Worm (Caenorhabditis elegans): ENCODE data around the gene C53D6.11.

C53D6.11 gene

DNA sequence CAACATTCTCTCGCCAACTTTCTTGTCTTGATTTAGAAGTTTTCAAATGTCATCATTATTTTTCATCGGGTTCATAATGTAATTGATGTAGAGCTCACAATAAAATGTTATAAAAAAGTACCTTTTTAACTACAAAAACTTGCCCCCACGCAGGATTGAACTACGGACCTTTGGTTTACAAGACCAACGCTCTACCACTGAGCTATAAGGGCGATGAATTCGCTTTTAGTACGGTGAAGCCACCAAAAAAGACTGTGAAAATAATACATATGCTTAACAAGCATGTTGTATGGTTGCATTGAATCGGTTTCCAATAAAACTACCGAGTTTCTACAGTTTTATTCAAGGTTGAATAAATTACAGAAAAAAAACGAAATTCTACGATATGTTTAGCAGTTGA, 9.7 kb upstream of the C53D6.11 start:
- TF ChIP-seq B0310.2 (tag; optimal IDR thresholded peaks at IDR 0.05), result no peak
- TF ChIP-seq flt-1 (GFP tag; IDR thresholded peaks at IDR 0.05), result no peak
- no peak for TF ChIP-seq sea-1 (GFP tag; conservative IDR thresholded peaks at IDR 0.05)

DNA sequence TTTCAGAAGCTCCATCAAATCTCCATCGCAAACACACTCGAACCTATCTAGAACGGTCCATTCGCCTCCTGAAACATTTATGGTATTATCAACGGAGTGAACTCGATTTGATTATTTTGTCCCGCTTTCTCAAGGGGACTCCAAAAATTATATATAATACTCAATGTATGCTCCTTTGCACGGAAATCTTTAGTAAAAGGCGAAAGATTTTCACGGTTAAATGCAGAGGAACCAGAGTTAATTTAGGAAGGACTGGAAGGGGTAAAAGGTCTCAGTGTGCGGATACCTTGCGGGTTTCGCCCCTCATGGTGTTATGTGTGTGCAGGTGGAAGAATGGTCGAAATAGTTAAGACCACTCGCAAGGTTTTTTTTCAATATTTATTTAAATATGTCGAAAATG, 9.2 kb upstream of the C53D6.11 start:
- no peak for TF ChIP-seq aly-1 (tag; optimal IDR thresholded peaks at IDR 0.05)
- TF ChIP-seq tbx-11 (GFP tag; IDR thresholded peaks at IDR 0.05), result no peak
- no peak for TF ChIP-seq hmbx-1 (tag; optimal IDR thresholded peaks at IDR 0.05)
- TF ChIP-seq flt-1 (GFP tag; IDR thresholded peaks at IDR 0.05), result no peak
- no peak for TF ChIP-seq ets-7 (tag; optimal IDR thresholded peaks at IDR 0.05)
- TF ChIP-seq ceh-36 (tag; optimal IDR thresholded peaks at IDR 0.05), result no peak
- TF ChIP-seq tra-4 (tag; optimal IDR thresholded peaks at IDR 0.05), result no peak
- TF ChIP-seq hnd-1 (tag; optimal IDR thresholded peaks at IDR 0.05), result no peak
- no peak for TF ChIP-seq F13C5.2 (tag; optimal IDR thresholded peaks at IDR 0.05)
- no peak for TF ChIP-seq B0310.2 (tag; optimal IDR thresholded peaks at IDR 0.05)
- no peak for TF ChIP-seq hmg-4 (GFP tag; optimal IDR thresholded peaks at IDR 0.05)
- TF ChIP-seq tbx-37 (GFP tag; conservative IDR thresholded peaks at IDR 0.05), result no peak
- TF ChIP-seq sea-1 (GFP tag; conservative IDR thresholded peaks at IDR 0.05), result no peak
- no peak for TF ChIP-seq ceh-13 (GFP tag; optimal IDR thresholded peaks at IDR 0.05)
- no peak for TF ChIP-seq scrt-1 (GFP tag; IDR thresholded peaks at IDR 0.05)
- no peak for TF ChIP-seq ama-1 (optimal IDR thresholded peaks at IDR 0.05)
- TF ChIP-seq pes-1 (GFP tag; IDR thresholded peaks at IDR 0.05), result no peak

DNA sequence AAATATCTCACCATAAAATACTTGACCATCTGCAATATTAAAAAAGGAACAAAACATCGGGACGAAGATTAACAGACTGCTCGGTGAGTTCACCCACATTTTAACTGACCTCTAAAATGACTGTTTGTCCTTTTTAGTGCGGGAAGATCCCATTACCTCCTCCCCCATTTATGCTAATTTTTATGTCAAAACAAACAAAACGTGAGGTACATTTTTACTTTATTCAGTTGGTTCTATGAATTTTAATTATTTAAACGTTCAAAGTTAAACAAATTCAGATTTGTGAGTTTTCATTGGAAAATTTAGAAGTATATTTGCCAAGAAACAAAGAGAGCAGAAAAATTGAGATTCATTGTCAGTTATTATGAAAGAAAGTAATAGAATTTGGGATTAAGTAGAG, 7.7 kb upstream of the C53D6.11 start, which contains the start of gene C53D6.8:
TSS of gene C53D6.8 (minus strand) at position 101 of the 400 bp plus-strand sequence.
- no peak for TF ChIP-seq pes-1 (GFP tag; IDR thresholded peaks at IDR 0.05)
- TF ChIP-seq scrt-1 (GFP tag; IDR thresholded peaks at IDR 0.05), result no peak
- no peak for TF ChIP-seq aly-1 (tag; optimal IDR thresholded peaks at IDR 0.05)
- TF ChIP-seq tbx-11 (GFP tag; IDR thresholded peaks at IDR 0.05), result no peak
- no peak for TF ChIP-seq ama-1 (optimal IDR thresholded peaks at IDR 0.05)
- TF ChIP-seq hmbx-1 (tag; optimal IDR thresholded peaks at IDR 0.05), result no peak
- no peak for TF ChIP-seq ceh-13 (GFP tag; optimal IDR thresholded peaks at IDR 0.05)
- TF ChIP-seq F13C5.2 (tag; optimal IDR thresholded peaks at IDR 0.05), result no peak
- TF ChIP-seq hmg-4 (GFP tag; optimal IDR thresholded peaks at IDR 0.05), result no peak
- no peak for TF ChIP-seq tbx-37 (GFP tag; conservative IDR thresholded peaks at IDR 0.05)
- no peak for TF ChIP-seq ceh-36 (tag; optimal IDR thresholded peaks at IDR 0.05)
- TF ChIP-seq hnd-1 (tag; optimal IDR thresholded peaks at IDR 0.05), result no peak
- no peak for TF ChIP-seq tra-4 (tag; optimal IDR thresholded peaks at IDR 0.05)
- TF ChIP-seq sea-1 (GFP tag; conservative IDR thresholded peaks at IDR 0.05), result no peak
- no peak for TF ChIP-seq B0310.2 (tag; optimal IDR thresholded peaks at IDR 0.05)
- TF ChIP-seq ets-7 (tag; optimal IDR thresholded peaks at IDR 0.05), result no peak

DNA sequence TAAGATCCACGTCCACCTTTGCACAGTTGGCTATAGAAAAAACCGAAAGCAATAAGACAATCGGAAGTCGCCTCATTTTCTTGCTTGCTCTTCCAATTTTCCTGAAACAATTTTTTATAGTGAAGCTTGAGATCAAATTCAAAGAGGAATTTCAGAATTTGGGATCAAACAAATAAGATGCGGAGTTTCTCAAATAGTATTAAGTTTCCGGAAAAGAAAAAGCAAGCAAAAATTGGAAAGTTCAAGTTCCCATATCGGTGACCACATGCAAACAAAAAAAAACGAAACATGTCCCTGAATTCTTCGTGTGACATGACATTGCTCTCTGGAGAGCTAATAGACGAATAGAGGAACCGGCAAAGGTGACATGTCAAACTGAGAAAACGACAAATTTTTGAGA, 5.1 kb upstream of the C53D6.11 start, which contains the start of gene unc-129:
TSS of gene unc-129 (minus strand) at position 101 of the 400 bp plus-strand sequence.
- TF ChIP-seq sea-1 (GFP tag; conservative IDR thresholded peaks at IDR 0.05) (no peak), tra-4 (tag; optimal IDR thresholded peaks at IDR 0.05) (no peak), hnd-1 (tag; optimal IDR thresholded peaks at IDR 0.05) (no peak), pes-1 (GFP tag; IDR thresholded peaks at IDR 0.05) (no peak), tbx-11 (GFP tag; IDR thresholded peaks at IDR 0.05) (no peak), aly-1 (tag; optimal IDR thresholded peaks at IDR 0.05) (no peak), F13C5.2 (tag; optimal IDR thresholded peaks at IDR 0.05) (no peak), ceh-36 (tag; optimal IDR thresholded peaks at IDR 0.05) (no peak), flt-1 (GFP tag; IDR thresholded peaks at IDR 0.05) (no peak), ceh-13 (GFP tag; optimal IDR thresholded peaks at IDR 0.05) (no peak), scrt-1 (GFP tag; IDR thresholded peaks at IDR 0.05) (no peak), B0310.2 (tag; optimal IDR thresholded peaks at IDR 0.05) (no peak), hmg-4 (GFP tag; optimal IDR thresholded peaks at IDR 0.05) (no peak), ets-7 (tag; optimal IDR thresholded peaks at IDR 0.05) (no peak)

DNA sequence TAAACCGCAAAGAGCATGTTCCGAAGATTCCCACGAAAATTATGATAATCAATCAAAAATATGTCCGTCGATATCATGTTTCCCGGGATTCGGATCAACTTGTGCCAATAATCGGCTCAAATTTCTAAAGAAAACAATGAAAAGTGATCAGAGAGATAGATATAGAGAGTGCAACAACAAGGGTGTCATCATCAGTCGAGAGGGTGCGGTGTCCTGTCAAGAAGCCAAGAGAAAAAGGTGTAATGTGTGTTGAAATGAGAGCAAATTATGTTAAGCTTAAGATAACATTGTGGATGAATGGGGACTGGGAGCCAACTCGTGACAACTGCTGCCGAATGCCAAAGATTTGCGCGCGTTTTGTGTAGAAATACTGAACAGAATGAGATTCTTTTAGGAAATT, 2.4 kb upstream of the C53D6.11 start:
- TF ChIP-seq hmbx-1 (tag; optimal IDR thresholded peaks at IDR 0.05), result no peak
- no peak for TF ChIP-seq flt-1 (GFP tag; IDR thresholded peaks at IDR 0.05)
- no peak for TF ChIP-seq ceh-13 (GFP tag; optimal IDR thresholded peaks at IDR 0.05)
- no peak for TF ChIP-seq hnd-1 (tag; optimal IDR thresholded peaks at IDR 0.05)
- no peak for TF ChIP-seq sea-1 (GFP tag; conservative IDR thresholded peaks at IDR 0.05)
- no peak for TF ChIP-seq tbx-11 (GFP tag; IDR thresholded peaks at IDR 0.05)
- no peak for TF ChIP-seq B0310.2 (tag; optimal IDR thresholded peaks at IDR 0.05)
- no peak for TF ChIP-seq tra-4 (tag; optimal IDR thresholded peaks at IDR 0.05)
- TF ChIP-seq ama-1 (optimal IDR thresholded peaks at IDR 0.05), result no peak
- no peak for TF ChIP-seq tbx-37 (GFP tag; conservative IDR thresholded peaks at IDR 0.05)
- TF ChIP-seq ets-7 (tag; optimal IDR thresholded peaks at IDR 0.05), result no peak
- TF ChIP-seq ceh-36 (tag; optimal IDR thresholded peaks at IDR 0.05), result no peak
- no peak for TF ChIP-seq pes-1 (GFP tag; IDR thresholded peaks at IDR 0.05)
- TF ChIP-seq aly-1 (tag; optimal IDR thresholded peaks at IDR 0.05), result no peak
- no peak for TF ChIP-seq hmg-4 (GFP tag; optimal IDR thresholded peaks at IDR 0.05)
- TF ChIP-seq scrt-1 (GFP tag; IDR thresholded peaks at IDR 0.05), result no peak
- no peak for TF ChIP-seq F13C5.2 (tag; optimal IDR thresholded peaks at IDR 0.05)

DNA sequence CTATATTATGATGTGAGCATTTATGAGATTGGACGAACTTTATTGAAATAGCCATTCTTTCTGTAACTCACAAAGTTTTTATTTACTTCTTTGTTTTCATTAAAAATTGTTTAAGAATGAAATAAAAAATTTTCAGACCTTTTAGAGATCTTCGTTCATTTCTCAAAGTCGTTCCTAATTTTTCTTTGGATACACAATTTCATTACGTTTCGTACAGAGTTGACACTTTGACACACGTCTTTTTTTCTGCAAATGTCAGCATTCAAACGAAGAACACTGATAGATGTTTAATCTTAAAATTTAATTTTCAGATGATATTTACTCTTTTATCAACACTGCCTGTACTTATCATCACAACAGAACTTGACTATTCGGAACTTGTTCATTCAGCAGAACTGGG, 6.1 kb downstream of the C53D6.11 start, which contains the start of gene acc-2:
TSS of gene acc-2 (plus strand) at position 301 of the 400 bp plus-strand sequence.
- TF ChIP-seq ceh-36 (tag; optimal IDR thresholded peaks at IDR 0.05) (no peak), tbx-37 (GFP tag; conservative IDR thresholded peaks at IDR 0.05) (no peak), pes-1 (GFP tag; IDR thresholded peaks at IDR 0.05) (no peak), flt-1 (GFP tag; IDR thresholded peaks at IDR 0.05) (no peak), hmg-4 (GFP tag; optimal IDR thresholded peaks at IDR 0.05) (no peak), F13C5.2 (tag; optimal IDR thresholded peaks at IDR 0.05) (no peak), B0310.2 (tag; optimal IDR thresholded peaks at IDR 0.05) (no peak), hmbx-1 (tag; optimal IDR thresholded peaks at IDR 0.05) (no peak), scrt-1 (GFP tag; IDR thresholded peaks at IDR 0.05) (no peak), ceh-13 (GFP tag; optimal IDR thresholded peaks at IDR 0.05) (no peak), hnd-1 (tag; optimal IDR thresholded peaks at IDR 0.05) (no peak), ets-7 (tag; optimal IDR thresholded peaks at IDR 0.05) (no peak), tra-4 (tag; optimal IDR thresholded peaks at IDR 0.05) (no peak), sea-1 (GFP tag; conservative IDR thresholded peaks at IDR 0.05) (no peak), aly-1 (tag; optimal IDR thresholded peaks at IDR 0.05) (no peak), ama-1 (optimal IDR thresholded peaks at IDR 0.05) (no peak), tbx-11 (GFP tag; IDR thresholded peaks at IDR 0.05) (no peak)

DNA sequence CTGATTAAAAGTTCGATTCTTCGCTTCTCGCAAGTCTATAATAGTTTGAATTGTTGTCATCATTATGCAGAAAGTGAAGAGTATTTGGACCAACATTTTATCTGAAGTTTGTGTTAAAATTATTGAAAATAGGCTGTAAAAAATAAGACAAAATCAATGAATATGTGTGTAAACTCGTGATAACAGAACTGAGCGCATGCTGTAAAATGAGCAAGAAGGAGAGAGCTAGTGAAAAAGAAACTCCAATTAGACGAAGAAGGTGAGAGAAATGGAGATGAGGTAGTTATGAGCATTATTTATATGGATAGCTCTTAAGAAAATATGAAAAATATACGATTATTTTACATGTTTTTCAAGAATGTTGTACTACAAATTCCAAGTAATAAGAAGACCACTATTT, 10.5 kb downstream of the C53D6.11 start, which contains the start of gene C53D6.4:
TSS of gene C53D6.4 (minus strand) at position 101 of the 400 bp plus-strand sequence.
- TF ChIP-seq tbx-11 (GFP tag; IDR thresholded peaks at IDR 0.05) (no peak), pes-1 (GFP tag; IDR thresholded peaks at IDR 0.05) (no peak), ama-1 (optimal IDR thresholded peaks at IDR 0.05) (no peak), scrt-1 (GFP tag; IDR thresholded peaks at IDR 0.05) (no peak), aly-1 (tag; optimal IDR thresholded peaks at IDR 0.05) (no peak), ets-7 (tag; optimal IDR thresholded peaks at IDR 0.05) (no peak), sea-1 (GFP tag; conservative IDR thresholded peaks at IDR 0.05) (no peak), hnd-1 (tag; optimal IDR thresholded peaks at IDR 0.05) (no peak), hmg-4 (GFP tag; optimal IDR thresholded peaks at IDR 0.05) (no peak), tbx-37 (GFP tag; conservative IDR thresholded peaks at IDR 0.05) (no peak), B0310.2 (tag; optimal IDR thresholded peaks at IDR 0.05) (no peak), ceh-36 (tag; optimal IDR thresholded peaks at IDR 0.05) (no peak), ceh-13 (GFP tag; optimal IDR thresholded peaks at IDR 0.05) (no peak), F13C5.2 (tag; optimal IDR thresholded peaks at IDR 0.05) (no peak), tra-4 (tag; optimal IDR thresholded peaks at IDR 0.05) (no peak), hmbx-1 (tag; optimal IDR thresholded peaks at IDR 0.05) (no peak)

Data from whole organism, early embryonic.